Fruit fly (Drosophila melanogaster): ENCODE measurements around the gene bc10.

Gene bc10

dm6 chr3L:5583295-5583707 is 18.3 kb downstream of the bc10 start (continued):
- TF ChIP-seq jigr1 (GFP tag; IDR thresholded peaks at IDR 0.05) (peak; percentile 86; the same call in 2 of the 3 replicates), pfk (GFP tag; optimal IDR thresholded peaks at IDR 0.05) (no peak), CG6689 (GFP tag; IDR thresholded peaks at IDR 0.05) (peak; percentile 90), fd102C (GFP tag; optimal IDR thresholded peaks at IDR 0.05) (no peak), ftz-f1 (GFP tag; optimal IDR thresholded peaks at IDR 0.05) (no peak), Dad (GFP tag; optimal IDR thresholded peaks at IDR 0.05) (peak; percentile 81), CG9609 (GFP tag; optimal IDR thresholded peaks at IDR 0.05) (peak; percentile 89), Hmr (GFP tag; optimal IDR thresholded peaks at IDR 0.05) (peak; percentile 80), pita (GFP tag; optimal IDR thresholded peaks at IDR 0.05) (peak; percentile 75), CG31441 (GFP tag; IDR thresholded peaks at IDR 0.05) (no peak), oc (tag; optimal IDR thresholded peaks at IDR 0.05) (no peak), NK7.1 (GFP tag; optimal IDR thresholded peaks at IDR 0.05) (peak; percentile 71), CG5245 (GFP tag; optimal IDR thresholded peaks at IDR 0.05) (peak; percentile 66), dpn (GFP tag; optimal IDR thresholded peaks at IDR 0.05) (peak; percentile 89 to 90), CG17802 (tag; optimal IDR thresholded peaks at IDR 0.05) (peak; percentile 94), CG8478 (optimal IDR thresholded peaks at IDR 0.05) (no peak), CG1832 (GFP tag; optimal IDR thresholded peaks at IDR 0.05) (no peak), Lhr (GFP tag; optimal IDR thresholded peaks at IDR 0.05) (peak; percentile 84), lab (GFP tag; optimal IDR thresholded peaks at IDR 0.05) (peak; percentile 89), sna (GFP tag; IDR thresholded peaks at IDR 0.05; ENCODE audit: partially characterized antibody) (peak; percentile 86), gce (GFP tag; IDR thresholded peaks at IDR 0.05) (peak; percentile 78; the same call in 2 of the 3 replicates), amos (GFP tag; IDR thresholded peaks at IDR 0.05; ENCODE audit: partially characterized antibody) (peak; percentile 86), bowl (GFP tag; IDR thresholded peaks at IDR 0.05) (peak; percentile 63; the same call in 1 of the 2 replicates), Dbx (GFP tag; IDR thresholded peaks at IDR 0.05) (peak; percentile 91), CG11560 (tag; IDR thresholded peaks at IDR 0.05) (peak; percentile 84), HmgZ (tag; optimal IDR thresholded peaks at IDR 0.05) (peak; percentile 88), CG7928 (GFP tag; optimal IDR thresholded peaks at IDR 0.05) (peak; percentile 52), stc (GFP tag; IDR thresholded peaks at IDR 0.05) (peak; percentile 73), Nf-YA (GFP tag; IDR thresholded peaks at IDR 0.05) (peak; percentile 60; the same call in 1 of the 2 replicates), Doc3 (GFP tag; IDR thresholded peaks at IDR 0.05; ENCODE audit: partially characterized antibody) (peak; percentile 85), Ptx1 (GFP tag; IDR thresholded peaks at IDR 0.05) (peak; percentile 96), CG12219 (GFP tag; optimal IDR thresholded peaks at IDR 0.05) (peak; percentile 37), ERR (GFP tag; optimal IDR thresholded peaks at IDR 0.05) (peak; percentile 82), Antp (GFP tag; optimal IDR thresholded peaks at IDR 0.05) (peak; percentile 85), sr (GFP tag; IDR thresholded peaks at IDR 0.05) (peak; percentile 16; the same call in 1 of the 3 replicates), ATbp (GFP tag; optimal IDR thresholded peaks at IDR 0.05) (no peak), onecut (GFP tag; IDR thresholded peaks at IDR 0.05) (peak; percentile 57), CG12659 (GFP tag; optimal IDR thresholded peaks at IDR 0.05) (peak; percentile 85), unpg (GFP tag; optimal IDR thresholded peaks at IDR 0.05) (no peak), Fer3 (tag; optimal IDR thresholded peaks at IDR 0.05) (no peak), CG8290 (GFP tag; optimal IDR thresholded peaks at IDR 0.05) (peak; percentile 77), CG8290 (tag; optimal IDR thresholded peaks at IDR 0.05) (no peak), CG3163 (GFP tag; optimal IDR thresholded peaks at IDR 0.05) (peak; percentile 49), zfh1 (GFP tag; IDR thresholded peaks at IDR 0.05) (peak; percentile 94), ara (GFP tag; IDR thresholded peaks at IDR 0.05) (peak; percentile 77), hth (optimal IDR thresholded peaks at IDR 0.05) (no peak), sc (optimal IDR thresholded peaks at IDR 0.05) (no peak), sc (GFP tag; optimal IDR thresholded peaks at IDR 0.05) (no peak), CG4820 (GFP tag; optimal IDR thresholded peaks at IDR 0.05) (peak; percentile 86), CG14050 (GFP tag; IDR thresholded peaks at IDR 0.05) (peak; percentile 71), Vsx1 (GFP tag; optimal IDR thresholded peaks at IDR 0.05) (no peak), tll (GFP tag; optimal IDR thresholded peaks at IDR 0.05) (peak; percentile 36 to 74)
